Worm (Caenorhabditis elegans): ENCODE data around the gene dhp-2.

The dhp-2 gene

ce11 chrIV:9998487-9999218 lies 20.7 kb downstream of the dhp-2 start, which contains the start of gene pyp-1 (continued):
- TF ChIP-seq K12H6.12 (tag; optimal IDR thresholded peaks at IDR 0.05): peak; percentile 7
- TF ChIP-seq snpc-1.1 (tag; optimal IDR thresholded peaks at IDR 0.05; ENCODE audit: insufficient read depth): no peak
- TF ChIP-seq lag-1 (GFP tag; IDR thresholded peaks at IDR 0.05): no peak
- TF ChIP-seq nhr-80 (tag; optimal IDR thresholded peaks at IDR 0.05): peak; percentile 18
- no peak for TF ChIP-seq mxl-1 (tag; optimal IDR thresholded peaks at IDR 0.05)
- TF ChIP-seq lin-35 (GFP tag; optimal IDR thresholded peaks at IDR 0.05): peak in 1 of 3 experiments; percentile 31
- TF ChIP-seq madf-10 (tag; optimal IDR thresholded peaks at IDR 0.05): no peak
- TF ChIP-seq let-526 (GFP tag; IDR thresholded peaks at IDR 0.05): no peak
- TF ChIP-seq fkh-3 (tag; optimal IDR thresholded peaks at IDR 0.05): no peak
- no peak for TF ChIP-seq ceh-40 (GFP tag; IDR thresholded peaks at IDR 0.05)
- peak; percentile 17 for TF ChIP-seq F23B12.7 (tag; optimal IDR thresholded peaks at IDR 0.05; ENCODE audit: insufficient read depth)
- no peak for TF ChIP-seq unc-130 (GFP tag; optimal IDR thresholded peaks at IDR 0.05)
- no peak for TF ChIP-seq F39B2.1 (GFP tag; IDR thresholded peaks at IDR 0.05)
- TF ChIP-seq B0336.3 (GFP tag; IDR thresholded peaks at IDR 0.05): no peak
- TF ChIP-seq K11D2.4 (GFP tag; IDR thresholded peaks at IDR 0.05): no peak
- no peak for TF ChIP-seq bed-2 (GFP tag; IDR thresholded peaks at IDR 0.05)
- no peak for TF ChIP-seq ZK185.1 (tag; optimal IDR thresholded peaks at IDR 0.05; ENCODE audit: poor library complexity, severe bottlenecking)
- TF ChIP-seq rpc-1 (optimal IDR thresholded peaks at IDR 0.05): no peak
- no peak for TF ChIP-seq rpc-1 (tag; optimal IDR thresholded peaks at IDR 0.05)
- TF ChIP-seq D2030.7 (GFP tag; IDR thresholded peaks at IDR 0.05): 0 out of 2 replicates have a peak, but pooled peaks have one; percentile 19
- peak; percentile 23 for TF ChIP-seq dpl-1 (GFP tag; optimal IDR thresholded peaks at IDR 0.05)
- no peak for TF ChIP-seq hlh-26 (GFP tag; conservative IDR thresholded peaks at IDR 0.05)
- peak; percentile 50; the same call in 1 of the 2 replicates for TF ChIP-seq ceh-91 (GFP tag; IDR thresholded peaks at IDR 0.05)
- TF ChIP-seq F22D6.2 (tag; optimal IDR thresholded peaks at IDR 0.05): no peak
- peak; percentile 98 for TF ChIP-seq madf-8 (GFP tag; conservative IDR thresholded peaks at IDR 0.05)
- no peak for TF ChIP-seq nhr-90 (tag; optimal IDR thresholded peaks at IDR 0.05)
- TF ChIP-seq F37B4.10 (GFP tag; IDR thresholded peaks at IDR 0.05): no peak
- TF ChIP-seq tlf-1 (GFP tag; optimal IDR thresholded peaks at IDR 0.05): no peak
- peak; percentile 85 for TF ChIP-seq xnd-1 (tag; optimal IDR thresholded peaks at IDR 0.05)
- no peak for TF ChIP-seq attf-6 (GFP tag; IDR thresholded peaks at IDR 0.05)
- no peak for TF ChIP-seq Y56A3A.18 (GFP tag; IDR thresholded peaks at IDR 0.05)
- no peak for TF ChIP-seq attf-3 (GFP tag; conservative IDR thresholded peaks at IDR 0.05)

ce11 chrIV:10001748-10002147 lies 23.8 kb downstream of the dhp-2 start, which contains the start of gene C47E12.3:
Gene C47E12.3, minus strand, starts transcription at chrIV:10001848.
- no peak for TF ChIP-seq zfh-2 (GFP tag; conservative IDR thresholded peaks at IDR 0.05)
- no peak for TF ChIP-seq unc-130 (GFP tag; optimal IDR thresholded peaks at IDR 0.05)
- no peak for TF ChIP-seq F33H1.4 (GFP tag; IDR thresholded peaks at IDR 0.05)
- no peak for TF ChIP-seq egl-18 (GFP tag; IDR thresholded peaks at IDR 0.05)
- no peak for TF ChIP-seq madf-3 (GFP tag; IDR thresholded peaks at IDR 0.05)
- TF ChIP-seq ztf-25 (GFP tag; IDR thresholded peaks at IDR 0.05): no peak

- TF ChIP-seq lsl-1 (GFP tag; optimal IDR thresholded peaks at IDR 0.05): peak; percentile 51
- no peak; the same call in 1 of the 2 replicates for TF ChIP-seq cebp-1 (GFP tag; IDR thresholded peaks at IDR 0.05)
- peak; percentile 73 for TF ChIP-seq cebp-1 (tag; optimal IDR thresholded peaks at IDR 0.05)
- TF ChIP-seq snpc-4 (GFP tag; optimal IDR thresholded peaks at IDR 0.05): no peak
- TF ChIP-seq snpc-4 (tag; optimal IDR thresholded peaks at IDR 0.05): peak in 1 of 4 experiments; percentile 16
- TF ChIP-seq rpc-1 (optimal IDR thresholded peaks at IDR 0.05): no peak
- TF ChIP-seq rpc-1 (tag; optimal IDR thresholded peaks at IDR 0.05): no peak
Observed at ce11 chrIV:10003372-10003771, 25.4 kb downstream of the dhp-2 start, which contains the start of the genes C47E12.2 and sars-1. Gene C47E12.2, minus strand, starts transcription at chrIV:10003502. Gene sars-1, plus strand, starts transcription at chrIV:10003726.
